In the genomic region with DNA sequence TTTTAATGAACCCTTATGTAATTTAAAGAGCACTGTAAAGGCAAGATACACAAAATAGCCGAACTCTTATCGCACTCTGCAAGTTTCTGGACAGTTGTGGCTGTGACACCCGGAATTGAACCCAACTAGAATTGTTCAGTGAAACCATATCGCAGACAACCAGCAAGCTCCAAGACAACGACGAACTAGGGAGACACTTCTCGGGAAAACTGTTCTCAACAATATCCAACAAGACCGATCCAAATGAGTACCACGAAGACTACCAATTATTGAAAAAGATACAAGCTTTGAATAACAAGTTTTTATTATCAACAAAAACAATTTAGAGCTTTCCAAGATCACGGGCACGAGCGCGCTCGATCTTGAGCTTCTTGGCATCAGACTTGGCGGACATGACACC, we compare ENCODE assay signal across 2 worm cellular contexts.
TF ChIP-seq lines count a peak whose summit lies in the region.

No protein-coding gene starts in this region.

TF ChIP-seq in whole organism, L4 larva, 104 proteins besides CTCF, POLR2A, EP300 and RAD21 (continued from another document):
- TF ChIP-seq duxl-1 (tag; optimal IDR thresholded peaks at IDR 0.05; lab: Kevin White, UChicago; ENCODE audit: poor library complexity), result peak; percentile 40

TF ChIP-seq in whole organism, young adult, 124 proteins besides CTCF, POLR2A, EP300 and RAD21 (continued from another document):
- peak; percentile 6 for TF ChIP-seq nhr-90 (tag; optimal IDR thresholded peaks at IDR 0.05; lab: Kevin White, UChicago)
- TF ChIP-seq Y95B8A.8 (GFP tag; IDR thresholded peaks at IDR 0.05; lab: Robert Waterston, UW), result peak; percentile 75
- TF ChIP-seq ztf-25 (GFP tag; IDR thresholded peaks at IDR 0.05; lab: Robert Waterston, UW), result peak; percentile 73; the same call in 1 of the 2 replicates
TF ChIP-seq in whole organism, young adult: peak in this region for 52; not testable (repeated sequence) for 72.
